Fruit fly (Drosophila melanogaster): ENCODE results near the gene CTCF.

Gene CTCF

DNA sequence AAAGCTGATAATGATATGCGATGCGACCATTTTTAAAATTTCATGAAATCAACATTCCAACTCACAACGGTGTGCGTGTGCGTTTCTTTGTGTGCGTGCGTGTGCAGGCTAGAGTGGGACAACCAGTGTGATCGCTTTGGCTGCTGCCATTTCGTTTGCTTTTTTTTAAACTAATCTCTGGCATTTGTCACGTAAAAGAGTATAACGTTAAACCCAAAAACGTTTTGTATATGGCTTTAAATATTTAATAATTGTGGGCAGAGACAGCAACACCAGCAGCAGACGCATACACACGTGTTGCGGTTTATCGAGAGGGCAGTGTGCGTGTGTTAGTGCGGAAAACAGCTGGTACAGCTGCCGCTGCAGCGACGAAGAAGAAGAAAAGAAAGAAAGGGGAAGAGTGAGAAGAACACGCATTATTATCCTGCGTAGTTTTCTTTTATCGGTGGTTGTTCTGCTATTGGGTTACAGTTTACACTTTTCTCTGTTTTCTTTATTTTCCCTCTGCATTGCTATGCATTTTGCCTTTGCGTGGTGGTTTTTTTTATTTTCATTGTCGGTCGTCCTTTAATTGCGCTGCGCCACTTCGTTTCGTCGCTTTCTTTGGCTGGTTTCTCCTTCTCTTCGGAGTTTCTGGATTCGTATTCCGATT, 13.8 kb upstream of the CTCF start (continued):
- TF ChIP-seq CG7987 (GFP tag; optimal IDR thresholded peaks at IDR 0.05) (peak; percentile 22), CG8478 (optimal IDR thresholded peaks at IDR 0.05) (peak; percentile 95), sd (tag; optimal IDR thresholded peaks at IDR 0.05) (peak; percentile 99), dm (GFP tag; optimal IDR thresholded peaks at IDR 0.05) (peak; percentile 81), CG34376 (GFP tag; optimal IDR thresholded peaks at IDR 0.05) (peak; percentile 7), chinmo (GFP tag; IDR thresholded peaks at IDR 0.05; ENCODE audit: partially characterized antibody) (peak; percentile 87), Med (GFP tag) (peak; percentile 82), kah (GFP tag; optimal IDR thresholded peaks at IDR 0.05) (peak; percentile 73), CG32767 (GFP tag; IDR thresholded peaks at IDR 0.05) (0 out of 2 replicates have a peak, but pooled peaks have one; percentile 16), CG9932 (GFP tag; IDR thresholded peaks at IDR 0.05) (no peak), Opbp (GFP tag; IDR thresholded peaks at IDR 0.05; ENCODE audit: partially characterized antibody) (0 out of 3 replicates have a peak, but pooled peaks have one; percentile 4), Sin3A (optimal IDR thresholded peaks at IDR 0.05) (peak; percentile 9), CG14965 (GFP tag; optimal IDR thresholded peaks at IDR 0.05; ENCODE audit: borderline replicate concordance) (no peak), Dll (GFP tag; IDR thresholded peaks at IDR 0.05; ENCODE audit: partially characterized antibody) (0 out of 4 replicates have a peak, but pooled peaks have one; percentile 21), insv (GFP tag; optimal IDR thresholded peaks at IDR 0.05) (peak in 1 of 2 experiments; percentile 11), psq (GFP tag; optimal IDR thresholded peaks at IDR 0.05) (peak; percentile 71), CG10274 (GFP tag; optimal IDR thresholded peaks at IDR 0.05) (no peak), gcm (GFP tag; optimal IDR thresholded peaks at IDR 0.05) (peak; percentile 15), nom (GFP tag; optimal IDR thresholded peaks at IDR 0.05) (peak; percentile 21), CG13624 (GFP tag; optimal IDR thresholded peaks at IDR 0.05) (no peak), nmo (GFP tag; optimal IDR thresholded peaks at IDR 0.05) (peak; percentile 45), CG9727 (GFP tag; optimal IDR thresholded peaks at IDR 0.05) (no peak), CG12659 (GFP tag; optimal IDR thresholded peaks at IDR 0.05) (peak; percentile 37), knrl (GFP tag; IDR thresholded peaks at IDR 0.05; ENCODE audit: partially characterized antibody) (0 out of 3 replicates have a peak, but pooled peaks have one; percentile 21), CG17385 (GFP tag; optimal IDR thresholded peaks at IDR 0.05) (peak; percentile 95), CG13287 (GFP tag; IDR thresholded peaks at IDR 0.05; ENCODE audit: partially characterized antibody) (peak; percentile 21; the same call in 1 of the 2 replicates), cwo (GFP tag; optimal IDR thresholded peaks at IDR 0.05) (peak; percentile 19), CG15514 (GFP tag; optimal IDR thresholded peaks at IDR 0.05) (peak; percentile 42), fd64A (GFP tag; optimal IDR thresholded peaks at IDR 0.05) (no peak), CG10321 (GFP tag; IDR thresholded peaks at IDR 0.05) (peak; percentile 96), oc (tag; optimal IDR thresholded peaks at IDR 0.05) (no peak), Bgb (GFP tag; IDR thresholded peaks at IDR 0.05; ENCODE audit: partially characterized antibody) (peak; percentile 14; the same call in 1 of the 2 replicates), sug (tag; optimal IDR thresholded peaks at IDR 0.05) (peak; percentile 1), ap (GFP tag; IDR thresholded peaks at IDR 0.05) (no peak), ems (GFP tag; optimal IDR thresholded peaks at IDR 0.05) (no peak), shn (GFP tag; optimal IDR thresholded peaks at IDR 0.05) (no peak), MESR4 (GFP tag; optimal IDR thresholded peaks at IDR 0.05) (peak; percentile 49), CG10979 (tag; optimal IDR thresholded peaks at IDR 0.05) (peak; percentile 10), CG3163 (GFP tag; optimal IDR thresholded peaks at IDR 0.05) (peak; percentile 20), cg (GFP tag; optimal IDR thresholded peaks at IDR 0.05) (peak; percentile 99), CG8944 (GFP tag; optimal IDR thresholded peaks at IDR 0.05) (no peak), NFAT (GFP tag; IDR thresholded peaks at IDR 0.05) (no peak), pzg (GFP tag; optimal IDR thresholded peaks at IDR 0.05) (peak; percentile 12), CG2712 (tag; optimal IDR thresholded peaks at IDR 0.05) (peak; percentile 12), lab (GFP tag; optimal IDR thresholded peaks at IDR 0.05) (peak; percentile 18), CG6791 (GFP tag; IDR thresholded peaks at IDR 0.05; ENCODE audit: partially characterized antibody) (0 out of 3 replicates have a peak, but pooled peaks have one; percentile 26), CG2116 (GFP tag; optimal IDR thresholded peaks at IDR 0.05) (peak; percentile 31), YL-1 (GFP tag; optimal IDR thresholded peaks at IDR 0.05) (peak; percentile 93)
